Worm (Caenorhabditis elegans) whole organism, L3 larva: Measurements from ENCODE around the gene Y54F10AR.2.
"Not testable (repeated sequence)": the region's sequence is repeated elsewhere in the genome, so short reads cannot be mapped to it uniquely, and the experiment has no call there.

Experiments
- ZK546.5 ChIP-seq: sonication (generic microtip); optimal IDR thresholded peaks from 2 replicates; lab custom pipeline; 2017; ENCODE audit warnings: missing biosample characterization, missing genetic modification characterization
- aly-2 ChIP-seq: fragments of 150-350 bp; optimal IDR thresholded peaks from 2 replicates; lab custom pipeline; 2014; ENCODE audit warnings: missing biosample characterization, missing genetic modification characterization
- ama-1 ChIP-seq: fragments of 150-350 bp; optimal IDR thresholded peaks from 2 replicates; lab custom pipeline; 2018
- ceh-16 ChIP-seq: sonication (generic microtip); optimal IDR thresholded peaks from 2 replicates; lab custom pipeline; 2017; ENCODE audit warnings: missing biosample characterization, missing genetic modification characterization
- ceh-28 ChIP-seq: fragments of 150-350 bp; optimal IDR thresholded peaks from 2 replicates; lab custom pipeline; 2014; ENCODE audit warnings: missing biosample characterization, missing genetic modification reagents, missing genetic modification characterization
- ceh-82 ChIP-seq: fragments of 150-350 bp; optimal IDR thresholded peaks from 2 replicates; lab custom pipeline; 2014; ENCODE audit warnings: missing biosample characterization, missing genetic modification characterization
- daf-12 ChIP-seq: fragments of 150-350 bp; optimal IDR thresholded peaks from 2 replicates; lab custom pipeline; 2014; ENCODE audit warnings: missing biosample characterization, missing genetic modification reagents, missing genetic modification characterization
- egl-27 ChIP-seq: sonication (generic microtip); optimal IDR thresholded peaks from 4 replicates; lab custom pipeline; 2017; ENCODE audit warnings: missing biosample characterization, missing genetic modification reagents, missing genetic modification characterization
- egl-5 ChIP-seq: fragments of 150-350 bp; optimal IDR thresholded peaks from 2 replicates; lab custom pipeline; 2017; ENCODE audit warnings: missing biosample characterization, missing genetic modification reagents, missing genetic modification characterization, inconsistent platforms
- elt-1 ChIP-seq: fragments of 150-350 bp; optimal IDR thresholded peaks from 2 replicates; lab custom pipeline; 2014; ENCODE audit warnings: missing biosample characterization, missing genetic modification characterization
- elt-2 ChIP-seq: sonication (generic microtip); optimal IDR thresholded peaks from 2 replicates; lab custom pipeline; 2016; ENCODE audit warnings: missing genetic modification reagents, mild to moderate bottlenecking, missing genetic modification characterization, missing compliant biosample characterization
- elt-3 ChIP-seq, 3 experiments: fragments of 150-350 bp in 1 of 3; sonication (generic microtip) in 2 of 3; optimal IDR thresholded peaks; 2 replicates in 2 of 3; 4 replicates in 1 of 3; lab custom pipeline; 2014 to 2017; ENCODE audit warnings: missing biosample characterization in 3 of 3, missing genetic modification characterization in 3 of 3
- eor-1 ChIP-seq, 2 experiments: fragments of 150-350 bp; optimal IDR thresholded peaks; 2 replicates each; lab custom pipeline; 2014 to 2018; ENCODE audit warnings: missing biosample characterization in 2 of 2, missing genetic modification characterization in 2 of 2
- fkh-2 ChIP-seq: fragments of 150-350 bp; optimal IDR thresholded peaks from 2 replicates; lab custom pipeline; 2014; ENCODE audit warnings: missing biosample characterization, missing genetic modification reagents, missing genetic modification characterization
- fos-1 ChIP-seq: fragments of 150-350 bp; optimal IDR thresholded peaks from 2 replicates; lab custom pipeline; 2014; ENCODE audit warnings: missing biosample characterization, missing genetic modification characterization
- hmg-11 ChIP-seq: sonication (generic microtip); optimal IDR thresholded peaks from 2 replicates; lab custom pipeline; 2016; ENCODE audit warnings: missing genetic modification characterization, missing compliant biosample characterization
- lin-39 ChIP-seq: fragments of 150-350 bp; optimal IDR thresholded peaks from 2 replicates; lab custom pipeline; 2018; ENCODE audit warnings: missing biosample characterization, missing genetic modification reagents, missing genetic modification characterization
- lsy-12 ChIP-seq: sonication (generic microtip); optimal IDR thresholded peaks from 2 replicates; lab custom pipeline; 2016; ENCODE audit warnings: mild to moderate bottlenecking, missing genetic modification characterization, missing compliant biosample characterization
- nfya-1 ChIP-seq: sonication (generic microtip); optimal IDR thresholded peaks from 2 replicates; lab custom pipeline; 2017; ENCODE audit warnings: missing genetic modification characterization, mild to moderate bottlenecking, missing compliant biosample characterization, antibody characterized with exemption, moderate library complexity; ENCODE audit not compliant: insufficient read depth
- nhr-11 ChIP-seq: fragments of 150-350 bp; optimal IDR thresholded peaks from 2 replicates; lab custom pipeline; 2014; ENCODE audit warnings: missing biosample characterization, missing genetic modification characterization
- nhr-237 ChIP-seq: fragments of 150-350 bp; optimal IDR thresholded peaks from 2 replicates; lab custom pipeline; 2014; ENCODE audit warnings: missing biosample characterization, missing genetic modification characterization
- nhr-25 ChIP-seq: sonication (generic microtip); optimal IDR thresholded peaks from 2 replicates; lab custom pipeline; 2017; ENCODE audit warnings: missing biosample characterization, missing genetic modification characterization
- nhr-43 ChIP-seq: sonication (generic microtip); optimal IDR thresholded peaks from 2 replicates; lab custom pipeline; 2016; ENCODE audit warnings: mild to moderate bottlenecking, missing genetic modification characterization, missing compliant biosample characterization; ENCODE audit not compliant: poor library complexity, severe bottlenecking
- nhr-67 ChIP-seq: fragments of 150-350 bp; optimal IDR thresholded peaks from 2 replicates; lab custom pipeline; 2014; ENCODE audit warnings: missing biosample characterization, missing genetic modification characterization
- nhr-76 ChIP-seq: fragments of 150-350 bp; sonication (generic microtip); optimal IDR thresholded peaks from 5 replicates; lab custom pipeline; 2014; ENCODE audit warnings: missing biosample characterization, missing genetic modification characterization
- nhr-77 ChIP-seq: fragments of 150-350 bp; optimal IDR thresholded peaks from 2 replicates; lab custom pipeline; 2014; ENCODE audit warnings: missing biosample characterization, missing genetic modification characterization
- pha-4 ChIP-seq: fragments of 150-350 bp; optimal IDR thresholded peaks from 2 replicates; lab custom pipeline; 2014; ENCODE audit warnings: missing biosample characterization, missing genetic modification reagents, missing genetic modification characterization
- pqm-1 ChIP-seq: fragments of 150-350 bp; optimal IDR thresholded peaks from 2 replicates; lab custom pipeline; 2017; ENCODE audit warnings: missing biosample characterization, missing genetic modification characterization, inconsistent platforms
- sea-2 ChIP-seq: fragments of 150-350 bp; sonication (generic microtip); optimal IDR thresholded peaks from 4 replicates; lab custom pipeline; 2014; ENCODE audit warnings: missing biosample characterization, missing genetic modification reagents, missing genetic modification characterization
- skn-1 ChIP-seq: fragments of 150-350 bp; optimal IDR thresholded peaks from 2 replicates; lab custom pipeline; 2014; ENCODE audit warnings: missing biosample characterization, missing genetic modification characterization
- tbx-2 ChIP-seq: sonication (generic microtip); optimal IDR thresholded peaks from 2 replicates; lab custom pipeline; 2016; ENCODE audit warnings: mild to moderate bottlenecking, missing genetic modification characterization, missing compliant biosample characterization
- unc-62 ChIP-seq: fragments of 150-350 bp; sonication (generic microtip); optimal IDR thresholded peaks from 4 replicates; lab custom pipeline; 2014; ENCODE audit warnings: missing biosample characterization, missing genetic modification reagents, missing genetic modification characterization
- ztf-11 ChIP-seq: fragments of 150-350 bp; optimal IDR thresholded peaks from 2 replicates; lab custom pipeline; 2014; ENCODE audit warnings: missing biosample characterization, missing genetic modification characterization
- ztf-4 ChIP-seq: fragments of 150-350 bp; optimal IDR thresholded peaks from 2 replicates; lab custom pipeline; 2014; ENCODE audit warnings: missing biosample characterization, missing genetic modification characterization

Gene Y54F10AR.2

ce11 chrIII:2571447-2571846, at the start of gene Y54F10AR.2:
Gene Y54F10AR.2 (minus strand): TSS chrIII:2571547.
- no peak for TF ChIP-seq lin-39 (tag; lab: Kevin White, UChicago)
- TF ChIP-seq, all 47 proteins: peak for 0

- peak; percentile 28 for TF ChIP-seq pha-4
- TF ChIP-seq daf-12, result no peak
- TF ChIP-seq hmg-11 (tag; lab: Kevin White, UChicago), result peak; percentile 36
- TF ChIP-seq sea-2, result no peak
- TF ChIP-seq nfya-1 (tag; lab: Kevin White, UChicago), result peak; percentile 28
Measured at ce11 chrIII:2619559-2619958, 48.2 kb upstream of the Y54F10AR.2 start, which contains the start of gene ppfr-4. Gene ppfr-4 (plus strand): TSS chrIII:2619936.

- no peak for TF ChIP-seq nhr-67
- TF ChIP-seq unc-62 (GFP tag; lab: Kevin White, UChicago), result no peak
- TF ChIP-seq ceh-16 (tag; lab: Kevin White, UChicago), result no peak
- TF ChIP-seq eor-1 (tag; optimal IDR thresholded peaks at IDR 0.05; lab: Kevin White, UChicago), result no peak
- TF ChIP-seq nhr-25 (tag; lab: Kevin White, UChicago), result no peak
- no peak for TF ChIP-seq ztf-11 (tag; lab: Kevin White, UChicago)
- no peak for TF ChIP-seq tbx-2 (tag; lab: Kevin White, UChicago)
- no peak for TF ChIP-seq ztf-4 (tag; lab: Kevin White, UChicago)
- no peak for TF ChIP-seq pha-4
- TF ChIP-seq fkh-2 (tag; lab: Kevin White, UChicago), result no peak
- no peak for TF ChIP-seq daf-12
- TF ChIP-seq nhr-11 (tag; lab: Kevin White, UChicago), result no peak
- TF ChIP-seq elt-1 (tag; lab: Kevin White, UChicago), result no peak
- TF ChIP-seq egl-5 (tag; lab: Kevin White, UChicago), result no peak
- TF ChIP-seq nhr-77 (tag; lab: Kevin White, UChicago), result no peak
- no peak for TF ChIP-seq lsy-12 (tag; lab: Kevin White, UChicago)
- no peak for TF ChIP-seq ZK546.5 (tag; lab: Kevin White, UChicago)
- TF ChIP-seq elt-3 (tag; optimal IDR thresholded peaks at IDR 0.05; lab: Kevin White, UChicago), result no peak
- TF ChIP-seq nfya-1 (tag; lab: Kevin White, UChicago), result no peak
- no peak for TF ChIP-seq pqm-1
Measured at ce11 chrIII:2618663-2619062, 47.3 kb upstream of the Y54F10AR.2 start, which contains the start of gene Y71H2B.4. Gene Y71H2B.4 (plus strand): TSS chrIII:2618963.

- TF ChIP-seq pha-4, result no peak
- no peak for TF ChIP-seq nhr-76 (tag; lab: Kevin White, UChicago)
- no peak for TF ChIP-seq egl-27 (tag; lab: Kevin White, UChicago)
- no peak for TF ChIP-seq tbx-2 (tag; lab: Kevin White, UChicago)
Measured at ce11 chrIII:2616212-2616611, 44.9 kb upstream of the Y54F10AR.2 start.

- TF ChIP-seq nfya-1, aly-2, ZK546.5 (tag; lab: Kevin White, UChicago): not testable (repeated sequence)
Measured at ce11 chrIII:2607717-2608116, 36.4 kb upstream of the Y54F10AR.2 start, which contains the start of gene Y71H2B.5. Gene Y71H2B.5 (plus strand): TSS chrIII:2608017.

- TF ChIP-seq nhr-43 (tag; lab: Kevin White, UChicago) (no peak), elt-1 (tag; lab: Kevin White, UChicago) (no peak), lsy-12 (tag; lab: Kevin White, UChicago) (no peak), nhr-25 (tag; lab: Kevin White, UChicago) (no peak), ama-1 (no peak), pha-4 (no peak), fos-1 (tag; lab: Kevin White, UChicago) (no peak), nhr-237 (tag; lab: Kevin White, UChicago) (no peak), pqm-1 (no peak), ceh-82 (tag; lab: Kevin White, UChicago) (no peak), elt-3 (tag; optimal IDR thresholded peaks at IDR 0.05; lab: Kevin White, UChicago) (no peak), unc-62 (GFP tag; lab: Kevin White, UChicago) (no peak), nhr-77 (tag; lab: Kevin White, UChicago) (no peak), elt-2 (tag; lab: Kevin White, UChicago) (no peak), ceh-28 (tag; lab: Kevin White, UChicago) (no peak), daf-12 (no peak), skn-1 (tag; lab: Kevin White, UChicago) (no peak), fkh-2 (tag; lab: Kevin White, UChicago) (no peak)
- TF ChIP-seq, all 47 proteins: peak for 0
Measured at ce11 chrIII:2603671-2604070, 32.3 kb upstream of the Y54F10AR.2 start, which contains the start of gene Y71H2B.11. Gene Y71H2B.11 (plus strand): TSS chrIII:2603971.
